Worm (Caenorhabditis elegans) whole organism, L4 larva: ENCODE measurements around the gene dmsr-11.

Experiments used
- D1046.2 ChIP-seq: fragments of 200-800 bp; sonication (Bioruptor generic); IDR thresholded peaks from 2 replicates; pipeline ENCODE4 v1.3.6; 2022; ENCODE audit warnings: missing genetic modification characterization, missing compliant biosample characterization
- F26F4.8 ChIP-seq: fragments of 200-800 bp; sonication (Bioruptor generic); conservative IDR thresholded peaks from 2 replicates; pipeline ENCODE4 v1.3.6; 2022; ENCODE audit warnings: missing genetic modification characterization, missing compliant biosample characterization
- Y105C5A.15 ChIP-seq: fragments of 200-800 bp; sonication (Bioruptor generic); IDR thresholded peaks from 2 replicates; pipeline ENCODE4 v1.3.6; 2022; ENCODE audit warnings: missing genetic modification characterization, missing compliant biosample characterization
- Y48G9A.11 ChIP-seq: fragments of 200-800 bp; sonication (Bioruptor generic); IDR thresholded peaks from 2 replicates; pipeline ENCODE4 v1.3.6; 2022; ENCODE audit warnings: missing genetic modification reagents, missing genetic modification characterization, missing compliant biosample characterization
- Y75B8A.6 ChIP-seq: fragments of 200-800 bp; sonication (Bioruptor generic); IDR thresholded peaks from 2 replicates; pipeline ENCODE4 v1.3.6; 2022; ENCODE audit warnings: missing genetic modification reagents, missing genetic modification characterization, missing compliant biosample characterization
- ZK546.5 ChIP-seq, 2 experiments: sonication (generic microtip); optimal IDR thresholded peaks; 2 replicates each; lab custom pipeline; 2017; ENCODE audit warnings: missing biosample characterization in 2 of 2, missing genetic modification characterization in 2 of 2
- ama-1 ChIP-seq: fragments of 150-350 bp; optimal IDR thresholded peaks from 2 replicates; lab custom pipeline; 2014; ENCODE audit warnings: inconsistent platforms, mixed read lengths
- arid-1 ChIP-seq: fragments of 200-800 bp; sonication (Bioruptor generic); conservative IDR thresholded peaks from 2 replicates; pipeline ENCODE4 v1.3.6; 2022; ENCODE audit warnings: missing genetic modification reagents, missing genetic modification characterization, missing compliant biosample characterization
- attf-4 ChIP-seq: sonication (generic microtip); optimal IDR thresholded peaks from 3 replicates; lab custom pipeline; 2017; ENCODE audit warnings: missing biosample characterization, missing genetic modification characterization
- ceh-20 ChIP-seq: fragments of 200-800 bp; sonication (Bioruptor generic); IDR thresholded peaks from 2 replicates; pipeline ENCODE4 v1.3.6; 2022; ENCODE audit warnings: missing genetic modification reagents, missing genetic modification characterization, missing compliant biosample characterization
- ceh-28 ChIP-seq: fragments of 150-350 bp; optimal IDR thresholded peaks from 2 replicates; lab custom pipeline; 2014; ENCODE audit warnings: missing biosample characterization, missing genetic modification reagents, missing genetic modification characterization
- ceh-62 ChIP-seq: sonication (generic microtip); optimal IDR thresholded peaks from 2 replicates; lab custom pipeline; 2017; ENCODE audit warnings: missing biosample characterization, missing genetic modification characterization
- ces-1 ChIP-seq: fragments of 150-350 bp; sonication (generic microtip); optimal IDR thresholded peaks from 4 replicates; lab custom pipeline; 2014; ENCODE audit warnings: missing biosample characterization, missing genetic modification reagents, missing genetic modification characterization
- ctbp-1 ChIP-seq: fragments of 200-800 bp; sonication (Bioruptor generic); IDR thresholded peaks from 2 replicates; pipeline ENCODE4 v1.3.6; 2022; ENCODE audit warnings: missing genetic modification reagents, missing genetic modification characterization, missing compliant biosample characterization
- daf-16 ChIP-seq, 3 experiments: sonication (generic microtip); optimal IDR thresholded peaks; 2 replicates each; lab custom pipeline; 2016 to 2017; ENCODE audit warnings: missing genetic modification characterization in 3 of 3, missing genetic modification reagents in 3 of 3, mild to moderate bottlenecking in 2 of 3, missing compliant biosample characterization in 2 of 3, missing biosample characterization in 1 of 3, moderate library complexity in 1 of 3
- daf-8 ChIP-seq: fragments of 200-800 bp; sonication (Bioruptor generic); IDR thresholded peaks from 2 replicates; pipeline ENCODE4 v1.3.6; 2022; ENCODE audit warnings: missing genetic modification characterization, missing compliant biosample characterization
- dmd-8 ChIP-seq: fragments of 200-800 bp; sonication (Bioruptor generic); IDR thresholded peaks from 2 replicates; pipeline ENCODE4 v1.3.6; 2022; ENCODE audit warnings: missing genetic modification characterization, missing compliant biosample characterization
- dmd-9 ChIP-seq: fragments of 200-800 bp; sonication (Bioruptor generic); IDR thresholded peaks from 2 replicates; pipeline ENCODE4 v1.3.6; 2022; ENCODE audit warnings: missing genetic modification reagents, missing genetic modification characterization, missing compliant biosample characterization
- dpl-1 ChIP-seq: fragments of 150-350 bp; optimal IDR thresholded peaks from 2 replicates; lab custom pipeline; 2014; ENCODE audit warnings: missing biosample characterization, missing genetic modification reagents, missing genetic modification characterization
- egl-27 ChIP-seq: sonication (generic microtip); optimal IDR thresholded peaks from 3 replicates; lab custom pipeline; 2017; ENCODE audit warnings: missing biosample characterization, missing genetic modification reagents, missing genetic modification characterization
- hif-1 ChIP-seq, 2 experiments: sonication (generic microtip); optimal IDR thresholded peaks; 2 replicates each; lab custom pipeline; 2016 to 2017; ENCODE audit warnings: missing compliant biosample characterization in 2 of 2, missing genetic modification characterization in 2 of 2, missing genetic modification reagents in 2 of 2, missing genotype in 2 of 2, mild to moderate bottlenecking in 1 of 2
- hlh-30 ChIP-seq: sonication (generic microtip); optimal IDR thresholded peaks from 2 replicates; lab custom pipeline; 2017; ENCODE audit warnings: antibody characterized with exemption, mild to moderate bottlenecking, missing genetic modification characterization, missing compliant biosample characterization; ENCODE audit not compliant: insufficient read depth
- lim-7 ChIP-seq: fragments of 200-800 bp; sonication (Bioruptor generic); IDR thresholded peaks from 2 replicates; pipeline ENCODE4 v1.3.6; 2022; ENCODE audit warnings: missing genetic modification characterization, missing compliant biosample characterization
- lin-1 ChIP-seq: fragments of 200-800 bp; sonication (Bioruptor generic); IDR thresholded peaks from 2 replicates; pipeline ENCODE4 v1.3.6; 2022; ENCODE audit warnings: missing genetic modification reagents, missing genetic modification characterization, missing compliant biosample characterization
- lin-13 ChIP-seq: fragments of 150-350 bp; optimal IDR thresholded peaks from 2 replicates; lab custom pipeline; 2014; ENCODE audit warnings: missing biosample characterization, missing genetic modification reagents, missing genetic modification characterization
- lin-15B ChIP-seq: fragments of 150-350 bp; sonication (generic microtip); optimal IDR thresholded peaks from 3 replicates; lab custom pipeline; 2014; ENCODE audit warnings: missing biosample characterization, missing genetic modification characterization
- lin-39 ChIP-seq: fragments of 150-350 bp; optimal IDR thresholded peaks from 2 replicates; lab custom pipeline; 2014; ENCODE audit warnings: missing biosample characterization, missing genetic modification reagents, missing genetic modification characterization
- lir-3 ChIP-seq: sonication (generic microtip); optimal IDR thresholded peaks from 2 replicates; lab custom pipeline; 2016; ENCODE audit warnings: mild to moderate bottlenecking, missing genetic modification characterization, missing compliant biosample characterization
- mdl-1 ChIP-seq, 2 experiments: fragments of 150-350 bp in 1 of 2; sonication (generic microtip) in 1 of 2; optimal IDR thresholded peaks; 2 replicates each; lab custom pipeline; 2014 to 2017; ENCODE audit warnings: missing biosample characterization in 2 of 2, missing genetic modification characterization in 2 of 2
- mes-2 ChIP-seq: sonication (generic microtip); optimal IDR thresholded peaks from 2 replicates; lab custom pipeline; 2016; ENCODE audit warnings: missing genotype, mild to moderate bottlenecking, missing genetic modification characterization, missing compliant biosample characterization; ENCODE audit not compliant: poor library complexity, severe bottlenecking
- mxl-2 ChIP-seq: fragments of 200-800 bp; sonication (Bioruptor generic); conservative IDR thresholded peaks from 2 replicates; pipeline ENCODE4 v1.3.6; 2022; ENCODE audit warnings: missing genetic modification reagents, missing genetic modification characterization, missing compliant biosample characterization
- mxl-3 ChIP-seq: fragments of 200-800 bp; sonication (Bioruptor generic); optimal IDR thresholded peaks from 2 replicates; lab custom pipeline; 2018; ENCODE audit warnings: mild to moderate bottlenecking, missing genetic modification characterization, missing compliant biosample characterization
- nhr-10 ChIP-seq: fragments of 150-350 bp; optimal IDR thresholded peaks from 2 replicates; lab custom pipeline; 2014; ENCODE audit warnings: missing biosample characterization, missing genetic modification characterization
- nhr-237 ChIP-seq: sonication (generic microtip); optimal IDR thresholded peaks from 2 replicates; lab custom pipeline; 2017; ENCODE audit warnings: missing biosample characterization, missing genetic modification characterization
- nhr-28 ChIP-seq: fragments of 150-350 bp; optimal IDR thresholded peaks from 2 replicates; lab custom pipeline; 2014; ENCODE audit warnings: missing biosample characterization, missing genetic modification characterization
- nhr-48 ChIP-seq: sonication (generic microtip); optimal IDR thresholded peaks from 2 replicates; lab custom pipeline; 2016; ENCODE audit warnings: mild to moderate bottlenecking, missing genetic modification characterization, missing compliant biosample characterization
- nhr-6 ChIP-seq: fragments of 150-350 bp; optimal IDR thresholded peaks from 2 replicates; lab custom pipeline; 2014; ENCODE audit warnings: missing biosample characterization, missing genetic modification characterization
- php-3 ChIP-seq: fragments of 200-800 bp; sonication (Bioruptor generic); IDR thresholded peaks from 2 replicates; pipeline ENCODE4 v1.3.6; 2022; ENCODE audit warnings: missing genetic modification reagents, missing genetic modification characterization, missing compliant biosample characterization
- pqm-1 ChIP-seq: sonication (generic microtip); optimal IDR thresholded peaks from 2 replicates; lab custom pipeline; 2017; ENCODE audit warnings: missing biosample characterization, missing genetic modification characterization
- rbr-2 ChIP-seq: sonication (generic microtip); optimal IDR thresholded peaks from 2 replicates; lab custom pipeline; 2016; ENCODE audit warnings: missing genotype, missing genetic modification characterization, missing compliant biosample characterization
- sdz-12 ChIP-seq: fragments of 200-800 bp; sonication (Bioruptor generic); optimal IDR thresholded peaks from 2 replicates; lab custom pipeline; 2018; ENCODE audit warnings: mild to moderate bottlenecking, missing genetic modification characterization, missing compliant biosample characterization
- skn-1 ChIP-seq: fragments of 150-350 bp; optimal IDR thresholded peaks from 2 replicates; lab custom pipeline; 2014; ENCODE audit warnings: missing biosample characterization, missing genetic modification characterization
- snpc-4 ChIP-seq: fragments of 150-350 bp; optimal IDR thresholded peaks from 2 replicates; lab custom pipeline; 2014; ENCODE audit warnings: missing biosample characterization, missing genetic modification characterization
- unc-130 ChIP-seq: sonication (generic microtip); optimal IDR thresholded peaks from 2 replicates; lab custom pipeline; 2016; ENCODE audit warnings: missing genetic modification reagents, missing genetic modification characterization, missing compliant biosample characterization
- unc-62 ChIP-seq, 3 experiments: fragments of 150-350 bp in 1 of 3; sonication (generic microtip); optimal IDR thresholded peaks in 2 of 3; peaks in 1 of 3; 1 replicate in 1 of 3; 2 replicates in 2 of 3; lab custom pipeline; 2014 to 2017; ENCODE audit warnings: missing biosample characterization in 3 of 3, missing genetic modification characterization in 3 of 3, missing genetic modification reagents in 3 of 3, missing genotype in 1 of 3
- zfp-2 ChIP-seq: sonication (generic microtip); optimal IDR thresholded peaks from 2 replicates; lab custom pipeline; 2016; ENCODE audit warnings: mild to moderate bottlenecking, missing genetic modification characterization, missing compliant biosample characterization
- zfp-3 ChIP-seq: fragments of 200-800 bp; sonication (Bioruptor generic); conservative IDR thresholded peaks from 2 replicates; pipeline ENCODE4 v1.3.6; 2022; ENCODE audit warnings: missing genetic modification reagents, missing genetic modification characterization, missing compliant biosample characterization
- zip-11 ChIP-seq: fragments of 200-800 bp; sonication (Bioruptor generic); IDR thresholded peaks from 2 replicates; pipeline ENCODE4 v1.3.6; 2022; ENCODE audit warnings: missing genetic modification characterization, missing compliant biosample characterization
- ztf-11 ChIP-seq: fragments of 150-350 bp; optimal IDR thresholded peaks from 2 replicates; lab custom pipeline; 2014; ENCODE audit warnings: missing biosample characterization, missing genetic modification characterization

Gene dmsr-11

DNA sequence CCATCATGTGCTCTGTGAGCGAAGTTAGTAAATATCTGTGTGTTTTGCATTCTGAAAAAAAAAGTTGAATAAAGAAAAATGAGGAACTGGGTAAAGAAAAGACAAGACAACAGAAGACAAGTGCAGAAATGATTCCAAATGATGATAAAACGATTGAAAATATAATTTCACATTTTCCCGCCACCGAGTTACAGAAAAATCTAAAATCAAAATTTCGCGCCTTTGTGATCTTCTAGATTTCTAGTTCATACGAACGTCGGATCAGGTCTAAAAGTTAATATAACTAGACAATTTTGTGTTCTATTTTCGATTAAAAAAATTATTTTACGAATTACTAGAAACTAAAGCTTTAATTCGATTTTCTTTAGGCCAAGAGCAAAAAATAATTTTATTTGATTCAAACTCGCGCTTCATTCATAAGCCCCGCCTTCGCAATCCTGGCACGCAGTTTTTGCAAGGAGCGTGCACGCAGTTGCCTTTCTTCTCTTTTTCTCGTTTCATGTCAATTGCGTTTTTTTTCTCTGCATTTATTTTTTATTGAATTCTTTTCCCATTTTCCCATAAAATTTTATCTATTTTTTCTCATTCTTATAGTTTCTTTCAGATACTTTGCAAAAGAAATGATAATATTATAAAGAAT, 18.9 kb downstream of the dmsr-11 start, which contains the start of the genes spn-4 and spe-39 (continued):
- no peak for TF ChIP-seq lin-13 (GFP tag; lab: Kevin White, UChicago)
- no peak for TF ChIP-seq lir-3
- TF ChIP-seq ama-1 (lab: Kevin White, UChicago) = no peak
- no peak for TF ChIP-seq nhr-237 (tag; lab: Kevin White, UChicago)
- peak; percentile 93 for TF ChIP-seq mes-2 (tag; lab: Kevin White, UChicago)
- no peak for TF ChIP-seq ZK546.5 (tag; optimal IDR thresholded peaks at IDR 0.05; lab: Kevin White, UChicago)
- TF ChIP-seq lin-15B (tag; lab: Kevin White, UChicago) = no peak
- TF ChIP-seq ctbp-1 = no peak
- peak; percentile 47; the same call in 1 of the 2 replicates for TF ChIP-seq ceh-20 (GFP tag; lab: Robert Waterston, UW)
- no peak for TF ChIP-seq Y75B8A.6 (GFP tag; lab: Robert Waterston, UW)
- no peak for TF ChIP-seq Y48G9A.11 (GFP tag; lab: Robert Waterston, UW)
- TF ChIP-seq lim-7 (GFP tag; lab: Robert Waterston, UW) = no peak
- no peak for TF ChIP-seq nhr-10 (tag; lab: Kevin White, UChicago)
- no peak for TF ChIP-seq ztf-11
- TF ChIP-seq mxl-2 (GFP tag; lab: Robert Waterston, UW) = no peak
- no peak for TF ChIP-seq dmd-8 (GFP tag; lab: Robert Waterston, UW)
- no peak for TF ChIP-seq egl-27 (tag; lab: Kevin White, UChicago)
- peak in 1 of 2 experiments; percentile 32 for TF ChIP-seq hif-1 (tag; optimal IDR thresholded peaks at IDR 0.05; lab: Kevin White, UChicago)
- no peak for TF ChIP-seq mxl-3 (GFP tag; lab: Kevin White, UChicago)
- TF ChIP-seq ceh-62 = no peak
- no peak for TF ChIP-seq unc-62 (GFP tag; optimal IDR thresholded peaks at IDR 0.05 in 1 of 2; lab: Kevin White, UChicago)
- no peak for TF ChIP-seq unc-62 (tag; optimal IDR thresholded peaks at IDR 0.05; lab: Kevin White, UChicago)
- no peak for TF ChIP-seq ces-1
- no peak for TF ChIP-seq zfp-3 (GFP tag; lab: Robert Waterston, UW)
- no peak for TF ChIP-seq pqm-1 (tag; lab: Kevin White, UChicago)
- no peak for TF ChIP-seq nhr-48
- TF ChIP-seq attf-4 = no peak
- no peak for TF ChIP-seq arid-1
- no peak for TF ChIP-seq D1046.2 (GFP tag; lab: Robert Waterston, UW)
- no peak for TF ChIP-seq lin-39 (tag; lab: Kevin White, UChicago)
- TF ChIP-seq rbr-2 (tag; lab: Kevin White, UChicago) = peak; percentile 40
- TF ChIP-seq nhr-28 (tag; lab: Kevin White, UChicago) = peak; percentile 1
- TF ChIP-seq Y105C5A.15 (GFP tag; lab: Robert Waterston, UW) = no peak
- TF ChIP-seq mdl-1 (tag; optimal IDR thresholded peaks at IDR 0.05; lab: Kevin White, UChicago) = peak in 1 of 2 experiments; percentile 16
- TF ChIP-seq zip-11 (GFP tag; lab: Robert Waterston, UW) = no peak
- no peak for TF ChIP-seq daf-8 (GFP tag; lab: Robert Waterston, UW)
- no peak for TF ChIP-seq ceh-28 (tag; lab: Kevin White, UChicago)
- peak; percentile 94 for TF ChIP-seq dpl-1
- peak in 1 of 2 experiments; percentile 17 for TF ChIP-seq daf-16 (GFP tag; optimal IDR thresholded peaks at IDR 0.05; lab: Kevin White, UChicago)
- no peak for TF ChIP-seq daf-16 (tag; optimal IDR thresholded peaks at IDR 0.05; lab: Kevin White, UChicago)
- no peak for TF ChIP-seq sdz-12 (GFP tag; lab: Kevin White, UChicago)
- TF ChIP-seq php-3 (GFP tag; lab: Robert Waterston, UW) = no peak
- no peak for TF ChIP-seq skn-1 (tag; lab: Kevin White, UChicago)
- TF ChIP-seq unc-130 (GFP tag; lab: Kevin White, UChicago) = peak; percentile 33
- no peak for TF ChIP-seq hlh-30
- peak; percentile 43; the same call in 1 of the 2 replicates for TF ChIP-seq lin-1
- no peak for TF ChIP-seq zfp-2 (tag; lab: Kevin White, UChicago)
- TF ChIP-seq dmd-9 (GFP tag; lab: Robert Waterston, UW) = 0 out of 2 replicates have a peak, but pooled peaks have one; percentile 6
- no peak for TF ChIP-seq F26F4.8 (GFP tag; lab: Robert Waterston, UW)
- no peak for TF ChIP-seq snpc-4 (tag; lab: Kevin White, UChicago)
- TF ChIP-seq nhr-6 (tag; lab: Kevin White, UChicago) = peak; percentile 76
